Fruit fly (Drosophila melanogaster) Kc167 (cell line): ENCODE measurements around the gene upSET.

ENCODE experiments used
- Myc ChIP-seq: fragments of >200 bp; optimal IDR thresholded peaks from 2 replicates; lab custom pipeline; 2017; ENCODE audit warnings: missing external identifiers
- Sin3A ChIP-seq: fragments of >200 bp; optimal IDR thresholded peaks from 2 replicates; lab custom pipeline; 2018; ENCODE audit warnings: missing external identifiers
- h ChIP-seq: fragments of >200 bp; optimal IDR thresholded peaks from 3 replicates; lab custom pipeline; 2018; ENCODE audit warnings: missing external identifiers
- insv ChIP-seq: fragments of >200 bp; optimal IDR thresholded peaks from 3 replicates; lab custom pipeline; 2018; ENCODE audit warnings: missing external identifiers
- psq ChIP-seq: fragments of >200 bp; optimal IDR thresholded peaks from 2 replicates; lab custom pipeline; 2017; ENCODE audit warnings: missing external identifiers
- ttk ChIP-seq: sonication (Bioruptor generic); optimal IDR thresholded peaks from 2 replicates; lab custom pipeline; 2017; ENCODE audit warnings: missing external identifiers

The upSET gene

dm6 chr3L:14050944-14051548, 49.1 kb downstream of the upSET start, which contains the start of gene CG6833:
CG6833 (plus strand) TSS chr3L:14051206.
- TF ChIP-seq insv (no peak), Myc (lab: Kevin White, UChicago) (no peak), Sin3A (no peak), h (lab: Kevin White, UChicago) (no peak), ttk (lab: Kevin White, UChicago) (no peak), psq (lab: Kevin White, UChicago) (no peak)

- TF ChIP-seq insv (no peak), Sin3A (no peak), Myc (lab: Kevin White, UChicago) (no peak), psq (lab: Kevin White, UChicago) (no peak), ttk (lab: Kevin White, UChicago) (no peak), h (lab: Kevin White, UChicago) (no peak)
These were observed 51.2 kb downstream of the upSET start, which contains the start of the genes CG13484 and Frl for dm6 chr3L:14053073-14053643. CG13484 (minus strand) TSS chr3L:14053079. Frl (plus strand) TSS chr3L:14053215.

dm6 chr3L:14053806-14054205, 51.9 kb downstream of the upSET start:
- TF ChIP-seq ttk (lab: Kevin White, UChicago) (no peak), insv (no peak), Sin3A (no peak), h (lab: Kevin White, UChicago) (no peak), psq (lab: Kevin White, UChicago) (no peak), Myc (lab: Kevin White, UChicago) (no peak)

- TF ChIP-seq Myc (lab: Kevin White, UChicago): no peak
- TF ChIP-seq insv: no peak
- TF ChIP-seq Sin3A: no peak
- no peak for TF ChIP-seq psq (lab: Kevin White, UChicago)
- no peak for TF ChIP-seq h (lab: Kevin White, UChicago)
These were observed 53.4 kb downstream of the upSET start for dm6 chr3L:14055260-14055696.

dm6 chr3L:14055815-14056516, 54.0 kb downstream of the upSET start:
- no peak for TF ChIP-seq psq (lab: Kevin White, UChicago)
- TF ChIP-seq ttk (lab: Kevin White, UChicago): no peak
- no peak for TF ChIP-seq h (lab: Kevin White, UChicago)
- TF ChIP-seq Sin3A: no peak
- TF ChIP-seq Myc (lab: Kevin White, UChicago): no peak
- TF ChIP-seq insv: no peak

- TF ChIP-seq insv: no peak
- no peak for TF ChIP-seq Sin3A
- TF ChIP-seq Myc (lab: Kevin White, UChicago): no peak
- TF ChIP-seq psq (lab: Kevin White, UChicago): no peak
- TF ChIP-seq h (lab: Kevin White, UChicago): no peak
- TF ChIP-seq ttk (lab: Kevin White, UChicago): no peak
These were observed 54.9 kb downstream of the upSET start for dm6 chr3L:14056816-14057215.

dm6 chr3L:14059266-14059974, 57.5 kb downstream of the upSET start:
- TF ChIP-seq Myc (lab: Kevin White, UChicago) (no peak), psq (lab: Kevin White, UChicago) (no peak), h (lab: Kevin White, UChicago) (no peak), Sin3A (no peak), ttk (lab: Kevin White, UChicago) (no peak), insv (no peak)

dm6 chr3L:14062702-14063101, 60.8 kb downstream of the upSET start:
- TF ChIP-seq ttk (lab: Kevin White, UChicago) (no peak), Sin3A (no peak), h (lab: Kevin White, UChicago) (no peak), psq (lab: Kevin White, UChicago) (no peak), insv (no peak), Myc (lab: Kevin White, UChicago) (no peak)

- no peak for TF ChIP-seq Myc (lab: Kevin White, UChicago)
- no peak for TF ChIP-seq insv
- no peak for TF ChIP-seq ttk (lab: Kevin White, UChicago)
- TF ChIP-seq psq (lab: Kevin White, UChicago): no peak
- no peak for TF ChIP-seq Sin3A
- no peak for TF ChIP-seq h (lab: Kevin White, UChicago)
These were observed 61.5 kb downstream of the upSET start for dm6 chr3L:14063241-14064064.

dm6 chr3L:14064065-14064414, 62.1 kb downstream of the upSET start:
- TF ChIP-seq Myc (lab: Kevin White, UChicago) (no peak), h (lab: Kevin White, UChicago) (no peak), insv (no peak), psq (lab: Kevin White, UChicago) (no peak), ttk (lab: Kevin White, UChicago) (no peak), Sin3A (no peak)
